Worm (Caenorhabditis elegans) whole organism, L4 larva: ENCODE measurements around the gene moa-2.

Experiments
- F49E8.2 ChIP-seq: sonication (generic microtip); optimal IDR thresholded peaks from 2 replicates; lab custom pipeline; 2016; ENCODE audit warnings: missing compliant biosample characterization, mild to moderate bottlenecking, missing genetic modification characterization, borderline replicate concordance
- ZK337.2 ChIP-seq: fragments of 200-800 bp; sonication (Bioruptor generic); IDR thresholded peaks from 2 replicates; pipeline ENCODE4 v1.3.6; 2022; ENCODE audit warnings: missing genetic modification reagents, missing genetic modification characterization, missing compliant biosample characterization
- arid-1 ChIP-seq: fragments of 200-800 bp; sonication (Bioruptor generic); conservative IDR thresholded peaks from 2 replicates; pipeline ENCODE4 v1.3.6; 2022; ENCODE audit warnings: missing genetic modification reagents, missing genetic modification characterization, missing compliant biosample characterization
- daf-12 ChIP-seq: fragments of 150-350 bp; optimal IDR thresholded peaks from 2 replicates; lab custom pipeline; 2014; ENCODE audit warnings: missing biosample characterization, missing genetic modification reagents, missing genetic modification characterization
- fkh-10 ChIP-seq: fragments of 150-350 bp; optimal IDR thresholded peaks from 2 replicates; lab custom pipeline; 2014; ENCODE audit warnings: missing biosample characterization, missing genetic modification reagents, missing genetic modification characterization
- nhr-11 ChIP-seq: fragments of 150-350 bp; optimal IDR thresholded peaks from 2 replicates; lab custom pipeline; 2014; ENCODE audit warnings: missing biosample characterization, missing genetic modification characterization
- nhr-42 ChIP-seq: fragments of 200-800 bp; sonication (Bioruptor generic); IDR thresholded peaks from 2 replicates; pipeline ENCODE4 v1.3.6; 2022; ENCODE audit warnings: missing genetic modification characterization, missing compliant biosample characterization
- spr-1 ChIP-seq: sonication (generic microtip); optimal IDR thresholded peaks from 2 replicates; lab custom pipeline; 2016; ENCODE audit warnings: mild to moderate bottlenecking, missing genetic modification characterization, missing compliant biosample characterization
- unc-39 ChIP-seq: sonication (generic microtip); optimal IDR thresholded peaks from 2 replicates; lab custom pipeline; 2017; ENCODE audit warnings: missing biosample characterization, missing genetic modification characterization
- ztf-11 ChIP-seq: fragments of 150-350 bp; optimal IDR thresholded peaks from 2 replicates; lab custom pipeline; 2014; ENCODE audit warnings: missing biosample characterization, missing genetic modification characterization

DNA sequence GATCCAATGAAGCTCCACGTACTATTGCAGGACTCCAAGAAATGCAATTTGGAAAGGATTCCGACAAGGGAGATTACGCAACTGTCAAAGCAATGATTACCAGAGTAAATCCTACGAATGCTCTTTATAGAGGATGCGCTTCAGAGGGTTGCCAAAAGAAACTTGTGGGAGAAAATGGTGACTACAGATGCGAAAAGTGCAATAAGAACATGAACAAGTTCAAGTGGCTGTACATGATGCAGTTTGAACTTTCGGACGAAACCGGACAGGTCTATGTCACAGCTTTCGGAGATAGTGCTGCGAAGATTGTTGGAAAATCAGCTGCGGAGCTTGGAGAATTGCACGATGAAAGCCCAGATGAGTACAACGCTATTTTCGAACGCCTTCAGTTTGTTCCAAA is 32.5 kb downstream of the moa-2 start:
- TF ChIP-seq fkh-10 (GFP tag; lab: Kevin White, UChicago): no peak
- no peak for TF ChIP-seq unc-39 (tag; lab: Kevin White, UChicago)
- no peak for TF ChIP-seq nhr-42 (GFP tag; lab: Robert Waterston, UW)
- TF ChIP-seq ztf-11: no peak
- TF ChIP-seq spr-1: no peak
- no peak for TF ChIP-seq arid-1
- no peak for TF ChIP-seq ZK337.2 (GFP tag; lab: Robert Waterston, UW)
- no peak for TF ChIP-seq nhr-11 (tag; lab: Kevin White, UChicago)
- TF ChIP-seq F49E8.2 (tag; lab: Kevin White, UChicago): no peak
- TF ChIP-seq daf-12: no peak
